Worm (Caenorhabditis elegans): ENCODE measurements around the gene T16G12.6.

DNA sequence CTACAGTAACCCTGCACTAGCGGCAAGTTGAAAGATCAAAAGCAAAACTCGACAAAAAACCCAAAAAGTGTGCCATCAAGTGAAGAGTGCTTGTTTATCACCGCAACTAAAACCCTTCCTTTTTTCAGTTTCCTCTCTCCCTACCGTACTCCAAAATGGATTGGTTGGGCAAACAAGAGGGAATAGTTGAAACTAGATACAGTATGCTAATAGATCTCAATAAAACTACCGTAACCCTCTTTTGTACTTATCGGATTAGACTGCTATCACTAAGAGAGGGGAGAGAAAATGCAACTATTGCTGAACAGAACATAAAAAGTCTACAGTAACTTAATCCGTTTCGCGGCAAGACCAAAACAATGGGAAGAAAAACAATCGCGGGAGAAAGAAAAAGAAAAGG, 26.0 kb downstream of the T16G12.6 start:
- TF ChIP-seq F49E8.2 (tag; optimal IDR thresholded peaks at IDR 0.05; ENCODE audit: insufficient read depth) = no peak
- no peak for TF ChIP-seq tbp1 (GFP tag; optimal IDR thresholded peaks at IDR 0.05)
- no peak for TF ChIP-seq ceh-100 (GFP tag; IDR thresholded peaks at IDR 0.05)
- TF ChIP-seq bed-1 (GFP tag; IDR thresholded peaks at IDR 0.05) = no peak
- no peak for TF ChIP-seq ztf-22 (GFP tag; optimal IDR thresholded peaks at IDR 0.05)
- TF ChIP-seq lir-1 (GFP tag; conservative IDR thresholded peaks at IDR 0.05) = no peak
- no peak for TF ChIP-seq lin-54 (GFP tag; optimal IDR thresholded peaks at IDR 0.05)
- no peak for TF ChIP-seq rpc-1 (optimal IDR thresholded peaks at IDR 0.05)
- TF ChIP-seq rpc-1 (tag; optimal IDR thresholded peaks at IDR 0.05) = no peak
- TF ChIP-seq him-1 (tag; optimal IDR thresholded peaks at IDR 0.05) = no peak
- TF ChIP-seq Y56A3A.18 (GFP tag; IDR thresholded peaks at IDR 0.05) = no peak
- no peak for TF ChIP-seq mcd-1 (GFP tag; IDR thresholded peaks at IDR 0.05)
- no peak for TF ChIP-seq zfh-2 (GFP tag; conservative IDR thresholded peaks at IDR 0.05)
- TF ChIP-seq F57A8.1 (GFP tag; optimal IDR thresholded peaks at IDR 0.05) = no peak
